Worm (Caenorhabditis elegans): ENCODE measurements around the gene C35D10.6.

DNA sequence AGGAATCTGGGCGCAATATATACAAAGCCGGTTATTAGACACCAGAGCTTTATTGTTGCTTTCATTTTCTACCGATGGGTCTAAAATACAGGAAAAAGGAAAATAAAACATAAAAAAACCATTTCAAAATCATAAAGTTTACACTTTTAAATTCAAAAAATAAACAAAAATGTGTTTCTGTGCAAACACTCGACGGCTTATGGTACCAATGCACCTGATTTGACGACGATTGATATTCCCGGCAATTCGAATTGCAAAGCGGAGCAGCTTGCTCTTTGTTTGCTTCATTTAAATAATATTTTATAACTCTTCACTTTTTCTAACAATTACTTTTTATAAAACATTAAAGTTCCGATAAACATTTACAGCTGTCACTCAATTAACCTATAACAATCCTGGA, 9.0 kb upstream of the C35D10.6 start, which contains the start of gene F26A1.1:
- no peak for TF ChIP-seq tab-1 (GFP tag; IDR thresholded peaks at IDR 0.05)
- TF ChIP-seq flt-1 (GFP tag; IDR thresholded peaks at IDR 0.05): no peak
- no peak for TF ChIP-seq med-1 (GFP tag; optimal IDR thresholded peaks at IDR 0.05; ENCODE audit: insufficient read depth)
- TF ChIP-seq ztf-23 (GFP tag; IDR thresholded peaks at IDR 0.05): no peak
- no peak for TF ChIP-seq ref-1 (GFP tag; conservative IDR thresholded peaks at IDR 0.05)
- TF ChIP-seq cog-1 (tag; optimal IDR thresholded peaks at IDR 0.05): no peak
